Worm (Caenorhabditis elegans) whole organism, L4 larva: Measurements from ENCODE around the gene ppk-3.

Experiments used
- Y48G9A.11 ChIP-seq: fragments of 200-800 bp; sonication (Bioruptor generic); IDR thresholded peaks from 2 replicates; pipeline ENCODE4 v1.3.6; 2022; ENCODE audit warnings: missing genetic modification reagents, missing genetic modification characterization, missing compliant biosample characterization
- ceh-28 ChIP-seq: fragments of 150-350 bp; optimal IDR thresholded peaks from 2 replicates; lab custom pipeline; 2014; ENCODE audit warnings: missing biosample characterization, missing genetic modification reagents, missing genetic modification characterization
- ceh-82 ChIP-seq: sonication (generic microtip); optimal IDR thresholded peaks from 2 replicates; lab custom pipeline; 2017; ENCODE audit warnings: missing biosample characterization, missing genetic modification characterization
- ces-1 ChIP-seq: fragments of 150-350 bp; sonication (generic microtip); optimal IDR thresholded peaks from 4 replicates; lab custom pipeline; 2014; ENCODE audit warnings: missing biosample characterization, missing genetic modification reagents, missing genetic modification characterization
- daf-12 ChIP-seq: fragments of 150-350 bp; optimal IDR thresholded peaks from 2 replicates; lab custom pipeline; 2014; ENCODE audit warnings: missing biosample characterization, missing genetic modification reagents, missing genetic modification characterization
- fkh-10 ChIP-seq: fragments of 150-350 bp; optimal IDR thresholded peaks from 2 replicates; lab custom pipeline; 2014; ENCODE audit warnings: missing biosample characterization, missing genetic modification reagents, missing genetic modification characterization
- lin-13 ChIP-seq: fragments of 150-350 bp; optimal IDR thresholded peaks from 2 replicates; lab custom pipeline; 2014; ENCODE audit warnings: missing biosample characterization, missing genetic modification reagents, missing genetic modification characterization
- lin-39 ChIP-seq: fragments of 150-350 bp; optimal IDR thresholded peaks from 2 replicates; lab custom pipeline; 2014; ENCODE audit warnings: missing biosample characterization, missing genetic modification reagents, missing genetic modification characterization
- lsy-2 ChIP-seq, 2 experiments: fragments of 150-350 bp in 1 of 2; sonication (generic microtip) in 1 of 2; optimal IDR thresholded peaks; 2 replicates each; lab custom pipeline; 2014 to 2017; ENCODE audit warnings: missing biosample characterization in 2 of 2, missing genetic modification characterization in 2 of 2
- set-16 ChIP-seq: fragments of 200-800 bp; sonication (Bioruptor generic); IDR thresholded peaks from 2 replicates; pipeline ENCODE4 v1.3.6; 2022; ENCODE audit warnings: missing genetic modification reagents, missing genetic modification characterization, missing compliant biosample characterization
- zag-1 ChIP-seq: fragments of 150-350 bp; optimal IDR thresholded peaks from 2 replicates; lab custom pipeline; 2014; ENCODE audit warnings: missing biosample characterization, missing genetic modification characterization

- TF ChIP-seq daf-12 (no peak), ceh-82 (tag; lab: Kevin White, UChicago) (no peak), lsy-2 (tag; optimal IDR thresholded peaks at IDR 0.05; lab: Kevin White, UChicago) (no peak), lin-39 (tag; lab: Kevin White, UChicago) (no peak), ces-1 (GFP tag; lab: Kevin White, UChicago) (no peak), lin-13 (no peak), ceh-28 (tag; lab: Kevin White, UChicago) (no peak), zag-1 (tag; lab: Kevin White, UChicago) (no peak), Y48G9A.11 (GFP tag; lab: Robert Waterston, UW) (no peak), set-16 (no peak), fkh-10 (GFP tag; lab: Kevin White, UChicago) (no peak)
Observed at ce11 chrX:12951175-12951574, 24.3 kb downstream of the ppk-3 start.
